Fruit fly (Drosophila melanogaster) whole organism, larva: ENCODE data around the gene RabGGTb.

Experiments
- noc ChIP-seq: fragments of 200-800 bp; sonication (Bioruptor generic); optimal IDR thresholded peaks from 3 replicates; lab custom pipeline; 2019; ENCODE audit warnings: missing biosample characterization, mild to moderate bottlenecking, missing genetic modification characterization, moderate library complexity

RabGGTb gene

dm6 chr2L:2878859-2879258 lies at the start of gene RabGGTb:
TSS of gene RabGGTb (plus strand) at chr2L:2879112.
- TF ChIP-seq noc (tag; lab: Kevin White, UChicago) = peak; percentile 35

dm6 chr2L:2829637-2830340 lies 49.1 kb upstream of the RabGGTb start, which contains the start of gene Duox:
TSS of gene Duox (minus strand) at chr2L:2830248.
- TF ChIP-seq noc (tag; lab: Kevin White, UChicago) = no peak

dm6 chr2L:2830341-2830800 lies 48.5 kb upstream of the RabGGTb start:
- TF ChIP-seq noc (tag; lab: Kevin White, UChicago) = peak; percentile 91

DNA sequence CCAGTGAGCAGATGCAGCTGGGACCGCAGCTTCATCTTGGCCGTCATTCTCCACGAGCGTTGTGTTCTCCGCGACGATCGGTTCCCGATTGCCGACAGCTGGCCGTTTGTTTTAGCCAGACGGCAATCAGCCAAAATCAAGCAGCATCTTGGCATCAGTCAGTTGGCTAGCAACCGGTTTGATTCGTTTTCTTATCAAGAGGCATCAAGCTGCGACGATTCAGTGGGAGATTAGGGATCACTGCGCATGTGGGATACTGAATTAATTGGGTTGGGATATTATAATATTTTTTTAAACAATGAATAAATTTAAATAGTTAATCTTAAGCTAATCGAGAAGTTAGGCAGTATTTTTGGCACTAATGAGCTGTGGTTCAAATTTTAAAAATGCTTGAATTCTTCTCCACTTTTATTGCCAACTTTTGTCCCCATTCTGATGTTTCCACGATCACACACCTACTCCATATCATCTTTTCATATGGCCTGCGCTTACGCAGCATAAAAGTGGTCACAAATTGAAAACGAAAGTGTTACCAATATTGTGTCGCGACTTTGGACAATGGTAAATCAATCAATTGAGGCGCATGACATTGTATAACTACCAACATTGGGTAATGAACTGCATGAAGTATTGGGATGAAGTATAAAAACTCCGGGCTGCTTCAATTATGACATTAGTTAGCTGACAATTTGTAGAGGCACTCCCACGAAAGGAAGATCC lies 41.0 kb upstream of the RabGGTb start, which contains the start of the genes CG3119 and Cpr23B:
CG3119 (minus strand) TSS at position 92 of the 720 bp plus-strand sequence.
Cpr23B (plus strand) TSS at position 670 of the 720 bp plus-strand sequence.
- no peak for TF ChIP-seq noc (tag; lab: Kevin White, UChicago)

DNA sequence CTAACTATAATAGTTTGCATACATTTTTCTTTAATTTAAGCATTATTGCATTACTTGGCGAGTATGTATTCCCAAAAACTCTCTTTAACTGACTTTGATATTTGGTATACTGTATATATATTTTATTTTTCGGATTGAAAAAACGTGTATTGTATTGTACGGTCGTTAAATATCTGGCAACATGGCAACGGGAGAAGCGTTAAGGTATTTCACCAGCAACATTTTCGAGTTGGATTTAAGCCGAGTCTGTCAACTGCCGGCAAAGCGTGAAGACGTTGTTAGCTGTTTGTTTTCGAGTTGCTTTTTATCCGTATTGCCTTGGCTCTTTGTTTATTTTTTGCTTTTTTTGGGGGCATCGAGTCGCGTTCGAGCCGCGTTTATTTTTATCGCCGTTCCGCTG lies 39.1 kb upstream of the RabGGTb start, which contains the start of gene CG2975:
CG2975 (plus strand) TSS at position 275 of the 400 bp plus-strand sequence.
- no peak for TF ChIP-seq noc (tag; lab: Kevin White, UChicago)

DNA sequence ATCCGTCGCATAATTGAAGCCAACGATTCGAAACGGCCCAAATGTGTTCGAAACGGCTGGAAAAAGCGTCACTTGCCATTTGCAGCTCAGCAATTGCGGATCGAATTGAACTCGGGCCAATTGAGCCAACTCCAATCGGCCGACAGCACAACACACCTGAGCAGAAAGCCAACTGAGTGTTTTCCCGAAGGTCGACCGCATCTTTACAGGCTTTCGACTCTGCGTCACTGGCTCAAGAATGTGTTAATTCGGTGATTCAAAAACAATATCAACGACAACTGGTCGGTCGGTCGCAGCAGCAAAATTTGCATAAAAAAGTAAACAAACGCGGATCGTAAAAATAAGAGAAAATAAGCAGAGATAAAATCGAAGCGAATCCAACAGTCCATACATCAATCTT lies 38.6 kb upstream of the RabGGTb start:
- TF ChIP-seq noc (tag; lab: Kevin White, UChicago) = no peak

- no peak for TF ChIP-seq noc (tag; lab: Kevin White, UChicago)
Observed at dm6 chr2L:2844413-2844812, 34.5 kb upstream of the RabGGTb start, which contains the start of gene CG18558. TSS of gene CG18558 (minus strand) at chr2L:2844513.

dm6 chr2L:2845634-2846033 lies 33.3 kb upstream of the RabGGTb start, which contains the start of gene CG18557:
TSS of gene CG18557 (minus strand) at chr2L:2845734.
- no peak for TF ChIP-seq noc (tag; lab: Kevin White, UChicago)

DNA sequence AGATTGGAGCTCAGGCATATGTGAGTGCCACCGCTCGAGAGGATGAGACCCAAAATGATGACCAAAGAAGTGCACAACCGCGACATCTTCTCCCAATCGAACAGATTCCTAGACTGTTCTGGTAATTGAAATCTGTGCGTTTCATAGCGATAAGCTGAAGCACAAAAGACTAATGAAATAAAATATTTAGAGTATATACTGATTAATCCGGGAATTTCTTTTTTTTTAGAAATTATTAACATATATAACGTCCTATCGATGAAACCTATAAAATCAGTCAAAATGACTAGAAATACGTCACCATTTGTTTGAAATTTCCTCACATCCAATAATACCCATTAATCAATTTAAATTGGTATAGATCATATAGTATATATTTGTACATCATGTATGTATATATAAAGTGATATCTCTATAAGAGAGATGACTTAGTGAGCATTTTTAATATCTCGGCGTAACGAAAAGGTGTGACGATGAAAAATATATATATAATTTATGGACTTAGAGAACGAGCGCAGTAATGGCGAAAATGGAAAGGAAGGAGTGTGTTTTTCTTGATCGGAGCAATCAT lies 31.7 kb upstream of the RabGGTb start, which contains the start of the genes CG3117 and CG2983:
CG3117 (minus strand) TSS at position 101 of the 571 bp plus-strand sequence.
CG2983 (plus strand) TSS at position 521 of the 571 bp plus-strand sequence.
- no peak for TF ChIP-seq noc (tag; lab: Kevin White, UChicago)

dm6 chr2L:2851589-2851988 lies 27.3 kb upstream of the RabGGTb start:
- TF ChIP-seq noc (tag; lab: Kevin White, UChicago) = no peak

- no peak for TF ChIP-seq noc (tag; lab: Kevin White, UChicago)
Observed at dm6 chr2L:2855204-2855768, 23.6 kb upstream of the RabGGTb start.

dm6 chr2L:2855773-2856615 lies 22.9 kb upstream of the RabGGTb start, which contains the start of the genes CG3104 and RpS21:
TSS of gene CG3104 (minus strand) at chr2L:2855778.
TSS of gene RpS21 (plus strand) at chr2L:2856070.
- TF ChIP-seq noc (tag; lab: Kevin White, UChicago) = peak; percentile 42

- peak; percentile 21 for TF ChIP-seq noc (tag; lab: Kevin White, UChicago)
Observed at dm6 chr2L:2856960-2857584, 21.8 kb upstream of the RabGGTb start, which contains the start of gene CG2991. TSS of gene CG2991 (plus strand) at chr2L:2857164.
